Worm (Caenorhabditis elegans): ENCODE results near the gene F15B10.3.

ce11 chrIV:6652479-6653022 lies 50.1 kb downstream of the F15B10.3 start:
- no peak for TF ChIP-seq him-1 (tag; optimal IDR thresholded peaks at IDR 0.05)
- TF ChIP-seq W03F9.2 (tag; optimal IDR thresholded peaks at IDR 0.05) = no peak
- no peak for TF ChIP-seq dao-5 (tag; optimal IDR thresholded peaks at IDR 0.05)
